Worm (Caenorhabditis elegans): ENCODE results near the gene C49F5.8.

C49F5.8 gene

DNA sequence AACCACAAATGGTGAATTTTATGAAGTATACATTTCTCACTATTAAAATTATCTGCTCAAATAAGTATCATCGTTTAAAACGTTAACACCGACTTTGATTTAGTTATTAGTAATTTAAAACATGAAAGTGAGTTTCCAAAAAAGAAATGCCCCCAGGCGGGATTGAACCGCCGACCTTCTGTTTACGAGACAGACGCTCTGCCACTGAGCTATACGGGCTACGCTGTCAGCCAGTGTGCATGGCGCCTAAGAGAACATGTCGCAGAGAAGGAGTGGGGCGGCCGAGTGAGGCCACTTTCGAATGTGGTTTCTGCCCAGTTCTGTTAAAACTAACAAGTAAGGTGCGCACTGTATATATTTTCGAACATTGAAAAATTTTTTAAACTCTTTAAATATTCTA lies 25.0 kb upstream of the C49F5.8 start (continued):
- no peak for TF ChIP-seq ztf-11 (tag; optimal IDR thresholded peaks at IDR 0.05)
- TF ChIP-seq ceh-62 (tag; optimal IDR thresholded peaks at IDR 0.05) = no peak
- TF ChIP-seq spr-3 (GFP tag; optimal IDR thresholded peaks at IDR 0.05) = peak; percentile 58
- TF ChIP-seq Y48G9A.11 (GFP tag; IDR thresholded peaks at IDR 0.05) = peak; percentile 63; the same call in 1 of the 2 replicates
- TF ChIP-seq gei-8 (GFP tag; optimal IDR thresholded peaks at IDR 0.05) = no peak
- no peak for TF ChIP-seq fos-1 (tag; optimal IDR thresholded peaks at IDR 0.05)
- peak; percentile 42 for TF ChIP-seq nhr-48 (tag; optimal IDR thresholded peaks at IDR 0.05)
- peak; percentile 31 for TF ChIP-seq ztf-7 (tag; optimal IDR thresholded peaks at IDR 0.05)
- TF ChIP-seq fkh-10 (GFP tag; optimal IDR thresholded peaks at IDR 0.05) = no peak
- peak; percentile 66; the same call in 1 of the 2 replicates for TF ChIP-seq dmd-6 (GFP tag; IDR thresholded peaks at IDR 0.05)

DNA sequence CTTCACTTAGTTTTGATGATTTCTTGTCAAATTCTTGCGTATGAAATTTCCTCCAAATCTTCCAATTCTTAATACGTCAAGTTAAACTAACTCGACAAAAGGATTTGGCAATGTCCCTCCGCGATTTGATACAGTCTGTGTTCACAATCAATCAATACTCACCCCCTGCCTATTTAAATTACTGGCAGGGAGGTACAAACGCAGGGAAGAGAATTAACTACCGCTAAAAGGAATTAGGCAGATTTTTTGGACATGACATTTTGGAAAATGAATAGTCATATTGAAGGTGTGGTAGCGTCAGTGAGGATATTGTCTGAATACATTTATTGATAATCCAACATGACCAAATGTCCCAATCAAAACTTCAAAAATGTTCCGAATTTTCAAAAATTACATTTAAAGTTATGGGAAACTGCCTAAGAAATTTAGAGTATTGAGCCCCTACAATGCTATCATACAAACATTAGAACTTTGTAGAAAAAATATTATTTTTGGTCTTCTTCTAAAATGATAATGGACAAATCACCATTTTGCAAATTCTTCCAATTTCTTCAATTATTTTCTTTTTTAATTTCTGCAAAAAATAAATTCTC lies 22.5 kb upstream of the C49F5.8 start:
- TF ChIP-seq spr-3 (GFP tag; optimal IDR thresholded peaks at IDR 0.05) (peak; percentile 98), daf-8 (GFP tag; IDR thresholded peaks at IDR 0.05) (no peak), unc-62 (GFP tag; optimal IDR thresholded peaks at IDR 0.05 in 1 of 2) (peak; percentile 91 to 100), unc-62 (tag; optimal IDR thresholded peaks at IDR 0.05) (peak; percentile 93), zfp-3 (GFP tag; conservative IDR thresholded peaks at IDR 0.05) (peak; percentile 94), zag-1 (tag; optimal IDR thresholded peaks at IDR 0.05) (peak; percentile 94), arid-1 (GFP tag; conservative IDR thresholded peaks at IDR 0.05) (peak; percentile 66), ztf-7 (tag; optimal IDR thresholded peaks at IDR 0.05) (peak; percentile 97), ZK337.2 (GFP tag; IDR thresholded peaks at IDR 0.05) (peak; percentile 83), aly-2 (tag; optimal IDR thresholded peaks at IDR 0.05) (no peak), hlh-30 (tag; optimal IDR thresholded peaks at IDR 0.05; ENCODE audit: insufficient read depth) (peak; percentile 94), ceh-28 (tag; optimal IDR thresholded peaks at IDR 0.05) (peak; percentile 99), fkh-10 (GFP tag; optimal IDR thresholded peaks at IDR 0.05) (peak; percentile 98), nhr-41 (GFP tag; IDR thresholded peaks at IDR 0.05) (peak; percentile 68), nhr-76 (tag; optimal IDR thresholded peaks at IDR 0.05) (peak; percentile 82), nhr-25 (tag; optimal IDR thresholded peaks at IDR 0.05; ENCODE audit: borderline replicate concordance, insufficient read depth) (peak; percentile 97), nhr-48 (tag; optimal IDR thresholded peaks at IDR 0.05) (peak; percentile 98), ZK546.5 (tag; optimal IDR thresholded peaks at IDR 0.05) (peak; percentile 31 to 75), F26F4.8 (GFP tag; conservative IDR thresholded peaks at IDR 0.05) (no peak), jun-1 (tag; optimal IDR thresholded peaks at IDR 0.05) (peak; percentile 99), hlh-11 (tag; optimal IDR thresholded peaks at IDR 0.05) (peak; percentile 97), set-16 (GFP tag; IDR thresholded peaks at IDR 0.05) (no peak), dmd-9 (GFP tag; IDR thresholded peaks at IDR 0.05) (peak; percentile 88), sdz-12 (GFP tag; optimal IDR thresholded peaks at IDR 0.05) (peak; percentile 91), D1046.2 (GFP tag; IDR thresholded peaks at IDR 0.05) (peak; percentile 89; the same call in 1 of the 2 replicates), T20F7.1 (GFP tag; optimal IDR thresholded peaks at IDR 0.05) (peak; percentile 91), ztf-11 (tag; optimal IDR thresholded peaks at IDR 0.05) (peak; percentile 84), egl-43 (GFP tag; IDR thresholded peaks at IDR 0.05) (peak; percentile 98), F49E8.2 (tag; optimal IDR thresholded peaks at IDR 0.05; ENCODE audit: borderline replicate concordance) (peak; percentile 40), madf-9 (GFP tag; conservative IDR thresholded peaks at IDR 0.05) (peak; percentile 97), ceh-82 (tag; optimal IDR thresholded peaks at IDR 0.05) (peak; percentile 66), zip-2 (tag; optimal IDR thresholded peaks at IDR 0.05) (peak; percentile 98), unc-39 (tag; optimal IDR thresholded peaks at IDR 0.05) (peak; percentile 92), zip-11 (GFP tag; IDR thresholded peaks at IDR 0.05) (no peak), spr-1 (tag; optimal IDR thresholded peaks at IDR 0.05) (peak; percentile 97), snpc-1.2 (GFP tag; IDR thresholded peaks at IDR 0.05) (no peak; the same call in 1 of the 2 replicates), dmd-8 (GFP tag; IDR thresholded peaks at IDR 0.05) (peak; percentile 72), R02D3.7 (tag; optimal IDR thresholded peaks at IDR 0.05) (peak; percentile 1), Y105C5A.15 (GFP tag; IDR thresholded peaks at IDR 0.05) (peak; percentile 75), snpc-4 (tag; optimal IDR thresholded peaks at IDR 0.05) (peak; percentile 53), dmd-6 (GFP tag; IDR thresholded peaks at IDR 0.05) (peak; percentile 97), lin-1 (GFP tag; IDR thresholded peaks at IDR 0.05) (peak; percentile 95), php-3 (GFP tag; IDR thresholded peaks at IDR 0.05) (peak; percentile 96), rbr-2 (tag; optimal IDR thresholded peaks at IDR 0.05) (peak; percentile 99), aha-1 (tag) (peak; percentile 100)

Data from whole organism, L4 larva.